Fruit fly (Drosophila melanogaster): ENCODE data around the gene repo.
A peak's percentile ranks its signal among the peaks of the same experiment; 100 is the strongest.

The repo gene

DNA sequence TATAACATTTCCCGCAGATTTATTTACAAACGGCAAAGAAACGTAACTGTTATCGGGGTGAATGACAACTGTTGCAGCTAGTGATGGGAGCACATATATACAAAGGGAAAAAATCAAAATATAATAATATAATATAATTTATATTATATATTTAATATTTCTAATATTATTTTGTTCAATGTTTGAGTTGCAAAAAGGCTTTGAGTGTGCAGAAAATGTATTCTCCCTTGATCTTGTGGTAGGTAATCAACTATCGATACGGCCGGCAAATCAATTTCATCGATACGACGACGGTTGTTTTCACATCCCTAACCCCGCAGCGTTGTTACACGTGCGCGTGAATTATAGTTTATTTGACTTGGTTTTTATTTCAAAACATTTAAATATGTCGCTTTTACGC is 12.6 kb upstream of the repo start, which contains the start of the genes mTerf5 and Non3 (continued):
- TF ChIP-seq tio (GFP tag; optimal IDR thresholded peaks at IDR 0.05): no peak
- peak; percentile 37; the same call in 1 of the 3 replicates for TF ChIP-seq Optix (GFP tag; IDR thresholded peaks at IDR 0.05)
- peak; percentile 18 for TF ChIP-seq repo (GFP tag; optimal IDR thresholded peaks at IDR 0.05)
- TF ChIP-seq NK7.1 (GFP tag; optimal IDR thresholded peaks at IDR 0.05): no peak
- TF ChIP-seq usp (GFP tag; optimal IDR thresholded peaks at IDR 0.05): no peak
- no peak for TF ChIP-seq CG11696 (GFP tag; IDR thresholded peaks at IDR 0.05)
- TF ChIP-seq HLHmδ (GFP tag; optimal IDR thresholded peaks at IDR 0.05): no peak
- TF ChIP-seq ato (GFP tag; IDR thresholded peaks at IDR 0.05; ENCODE audit: partially characterized antibody): peak; percentile 45; the same call in 1 of the 2 replicates
- TF ChIP-seq CG10366 (GFP tag; IDR thresholded peaks at IDR 0.05): peak; percentile 27; the same call in 1 of the 2 replicates
- no peak for TF ChIP-seq ttk (GFP tag; IDR thresholded peaks at IDR 0.05)
- TF ChIP-seq Kr (GFP tag; optimal IDR thresholded peaks at IDR 0.05): no peak
- peak in 1 of 2 experiments; percentile 30 for TF ChIP-seq Pdp1 (GFP tag; optimal IDR thresholded peaks at IDR 0.05)
- peak; percentile 68 for TF ChIP-seq phol (tag; optimal IDR thresholded peaks at IDR 0.05)
- peak; percentile 80 for TF ChIP-seq gem (tag; optimal IDR thresholded peaks at IDR 0.05)
- peak; percentile 46; the same call in 1 of the 3 replicates for TF ChIP-seq ci (GFP tag; IDR thresholded peaks at IDR 0.05)
- TF ChIP-seq CG3726 (GFP tag; IDR thresholded peaks at IDR 0.05): no peak
- no peak for TF ChIP-seq dan (GFP tag; IDR thresholded peaks at IDR 0.05)
- no peak for TF ChIP-seq Taf1 (GFP tag; IDR thresholded peaks at IDR 0.05)
- no peak for TF ChIP-seq toy (GFP tag; IDR thresholded peaks at IDR 0.05)
- no peak for TF ChIP-seq CTCF (GFP tag; optimal IDR thresholded peaks at IDR 0.05)
- no peak for TF ChIP-seq CG8359 (GFP tag; optimal IDR thresholded peaks at IDR 0.05; ENCODE audit: borderline replicate concordance)
- peak; percentile 67; the same call in 1 of the 2 replicates for TF ChIP-seq slbo (GFP tag; IDR thresholded peaks at IDR 0.05)
- peak; percentile 18 for TF ChIP-seq shn (GFP tag; optimal IDR thresholded peaks at IDR 0.05)
- peak; percentile 86 for TF ChIP-seq vnd (GFP tag; IDR thresholded peaks at IDR 0.05; ENCODE audit: partially characterized antibody)
- TF ChIP-seq slou (GFP tag; optimal IDR thresholded peaks at IDR 0.05): no peak
- no peak for TF ChIP-seq gfzf (GFP tag; optimal IDR thresholded peaks at IDR 0.05)
- peak; percentile 51 for TF ChIP-seq tin (GFP tag; optimal IDR thresholded peaks at IDR 0.05)
- TF ChIP-seq Ets97D (GFP tag; optimal IDR thresholded peaks at IDR 0.05): peak; percentile 43
- TF ChIP-seq so (GFP tag; IDR thresholded peaks at IDR 0.05): no peak
- TF ChIP-seq YL-1 (GFP tag; optimal IDR thresholded peaks at IDR 0.05): peak; percentile 50
- no peak for TF ChIP-seq eve (GFP tag; optimal IDR thresholded peaks at IDR 0.05)
- TF ChIP-seq Sox102F (GFP tag; optimal IDR thresholded peaks at IDR 0.05): peak; percentile 64
- TF ChIP-seq pho (GFP tag; optimal IDR thresholded peaks at IDR 0.05): peak; percentile 32
- TF ChIP-seq Bteb2 (GFP tag; optimal IDR thresholded peaks at IDR 0.05): no peak
- peak; percentile 41 for TF ChIP-seq CG1602 (GFP tag; optimal IDR thresholded peaks at IDR 0.05)
- no peak for TF ChIP-seq onecut (GFP tag; IDR thresholded peaks at IDR 0.05)
- no peak for TF ChIP-seq CG17802 (tag; optimal IDR thresholded peaks at IDR 0.05)
- TF ChIP-seq bowl (GFP tag; IDR thresholded peaks at IDR 0.05): no peak
- no peak for TF ChIP-seq Mad (GFP tag; optimal IDR thresholded peaks at IDR 0.05)
- peak; percentile 51 for TF ChIP-seq CG15696 (tag; optimal IDR thresholded peaks at IDR 0.05)
- peak in 1 of 3 experiments; percentile 61 for TF ChIP-seq lola (GFP tag; optimal IDR thresholded peaks at IDR 0.05)
- TF ChIP-seq ara (GFP tag; IDR thresholded peaks at IDR 0.05): no peak
- peak; percentile 43 for TF ChIP-seq CG4424 (GFP tag; optimal IDR thresholded peaks at IDR 0.05)
- no peak for TF ChIP-seq cas (GFP tag; IDR thresholded peaks at IDR 0.05)
- no peak for TF ChIP-seq Hmx (GFP tag; optimal IDR thresholded peaks at IDR 0.05)
- TF ChIP-seq sob (GFP tag; IDR thresholded peaks at IDR 0.05): peak; percentile 25; the same call in 1 of the 2 replicates
- TF ChIP-seq Dref (GFP tag; IDR thresholded peaks at IDR 0.05): peak; percentile 77
- TF ChIP-seq vfl (GFP tag; optimal IDR thresholded peaks at IDR 0.05): peak; percentile 8
- peak; percentile 42 for TF ChIP-seq sd (tag; optimal IDR thresholded peaks at IDR 0.05)
- no peak for TF ChIP-seq stc (GFP tag; IDR thresholded peaks at IDR 0.05)
- no peak for TF ChIP-seq jing (GFP tag; optimal IDR thresholded peaks at IDR 0.05)
- no peak for TF ChIP-seq CG1529 (GFP tag; optimal IDR thresholded peaks at IDR 0.05)
- peak; percentile 75 for TF ChIP-seq Xbp1 (GFP tag; optimal IDR thresholded peaks at IDR 0.05)
